Fruit fly (Drosophila melanogaster) whole organism, adult: ENCODE measurements around the gene Atg18b.

Experiments used
- CG11617 ChIP-seq: fragments of 200-800 bp; sonication (Bioruptor generic); optimal IDR thresholded peaks from 2 replicates; lab custom pipeline; 2017; ENCODE audit warnings: mild to moderate bottlenecking, missing biosample characterization, missing genetic modification reagents, missing genetic modification characterization
- CG12768 ChIP-seq: fragments of 200-800 bp; sonication (Bioruptor generic); optimal IDR thresholded peaks from 2 replicates; lab custom pipeline; 2017; ENCODE audit warnings: missing biosample characterization, missing genetic modification characterization, mild to moderate bottlenecking, moderate library complexity, missing genetic modification reagents
- CG14711 ChIP-seq: fragments of 200-800 bp; sonication (Bioruptor generic); optimal IDR thresholded peaks from 2 replicates; lab custom pipeline; 2018; ENCODE audit warnings: missing biosample characterization, mild to moderate bottlenecking, missing genetic modification characterization, moderate library complexity
- CG1620 ChIP-seq: fragments of 200-800 bp; sonication (Bioruptor generic); optimal IDR thresholded peaks from 2 replicates; lab custom pipeline; 2016; ENCODE audit warnings: missing biosample characterization, missing genetic modification characterization
- CG33017 ChIP-seq: fragments of 200-800 bp; sonication (Bioruptor generic); optimal IDR thresholded peaks from 2 replicates; lab custom pipeline; 2018; ENCODE audit warnings: missing biosample characterization, mild to moderate bottlenecking, missing genetic modification characterization, moderate library complexity
- CG5204 ChIP-seq: fragments of 200-800 bp; sonication (Bioruptor generic); optimal IDR thresholded peaks from 2 replicates; lab custom pipeline; 2016; ENCODE audit warnings: missing biosample characterization, missing genetic modification characterization
- CG7045 ChIP-seq: fragments of 200-800 bp; sonication (Bioruptor generic); optimal IDR thresholded peaks from 2 replicates; lab custom pipeline; 2017; ENCODE audit warnings: missing biosample characterization, mild to moderate bottlenecking, missing genetic modification characterization
- CG7101 ChIP-seq: fragments of 200-800 bp; sonication (Bioruptor generic); optimal IDR thresholded peaks from 2 replicates; lab custom pipeline; 2018; ENCODE audit warnings: missing biosample characterization, mild to moderate bottlenecking, missing genetic modification characterization, moderate library complexity
- Clk ChIP-seq: fragments of 200-800 bp; sonication (Bioruptor generic); optimal IDR thresholded peaks from 2 replicates; lab custom pipeline; 2017; ENCODE audit warnings: missing biosample characterization, missing genetic modification characterization
- Crg-1 ChIP-seq: fragments of 200-800 bp; sonication (Bioruptor generic); optimal IDR thresholded peaks from 2 replicates; lab custom pipeline; 2016; ENCODE audit warnings: missing biosample characterization, missing genetic modification characterization
- Hr96 ChIP-seq: fragments of 200-800 bp; sonication (Bioruptor generic); optimal IDR thresholded peaks from 2 replicates; lab custom pipeline; 2016; ENCODE audit warnings: missing biosample characterization, missing genetic modification characterization
- Mnt ChIP-seq: fragments of 200-800 bp; sonication (Bioruptor generic); optimal IDR thresholded peaks from 2 replicates; lab custom pipeline; 2016; ENCODE audit warnings: missing biosample characterization, mild to moderate bottlenecking, missing genetic modification characterization
- bab1 ChIP-seq: fragments of 200-800 bp; sonication (Bioruptor generic); optimal IDR thresholded peaks from 3 replicates; lab custom pipeline; 2019; ENCODE audit warnings: missing biosample characterization, mild to moderate bottlenecking, missing genetic modification characterization, moderate library complexity
- cic ChIP-seq: fragments of 200-800 bp; sonication (Bioruptor generic); optimal IDR thresholded peaks from 2 replicates; lab custom pipeline; 2017; ENCODE audit warnings: missing biosample characterization, mild to moderate bottlenecking, missing genetic modification characterization, moderate library complexity
- cnc ChIP-seq, 2 experiments: fragments of >200 bp; optimal IDR thresholded peaks; 2 replicates each; lab custom pipeline; 2017
- kay ChIP-seq: fragments of 200-800 bp; sonication (Bioruptor generic); peaks from one replicate; lab custom pipeline; 2016; ENCODE audit warnings: missing biosample characterization, missing genetic modification characterization, borderline replicate concordance
- ovo ChIP-seq: fragments of 200-800 bp; sonication (Bioruptor generic); optimal IDR thresholded peaks from 2 replicates; lab custom pipeline; 2016; ENCODE audit warnings: missing biosample characterization, missing genetic modification characterization
- pad ChIP-seq: fragments of 200-800 bp; sonication (Bioruptor generic); optimal IDR thresholded peaks from 3 replicates; lab custom pipeline; 2017; ENCODE audit warnings: missing biosample characterization, missing genetic modification characterization, mild to moderate bottlenecking, moderate library complexity, missing genetic modification reagents
- tj ChIP-seq: fragments of 200-800 bp; sonication (Bioruptor generic); optimal IDR thresholded peaks from 3 replicates; lab custom pipeline; 2017; ENCODE audit warnings: missing biosample characterization, mild to moderate bottlenecking, missing genetic modification characterization, moderate library complexity
- toe ChIP-seq: fragments of 200-800 bp; sonication (Bioruptor generic); optimal IDR thresholded peaks from 2 replicates; lab custom pipeline; 2016; ENCODE audit warnings: missing biosample characterization, missing genetic modification characterization

Gene Atg18b

DNA sequence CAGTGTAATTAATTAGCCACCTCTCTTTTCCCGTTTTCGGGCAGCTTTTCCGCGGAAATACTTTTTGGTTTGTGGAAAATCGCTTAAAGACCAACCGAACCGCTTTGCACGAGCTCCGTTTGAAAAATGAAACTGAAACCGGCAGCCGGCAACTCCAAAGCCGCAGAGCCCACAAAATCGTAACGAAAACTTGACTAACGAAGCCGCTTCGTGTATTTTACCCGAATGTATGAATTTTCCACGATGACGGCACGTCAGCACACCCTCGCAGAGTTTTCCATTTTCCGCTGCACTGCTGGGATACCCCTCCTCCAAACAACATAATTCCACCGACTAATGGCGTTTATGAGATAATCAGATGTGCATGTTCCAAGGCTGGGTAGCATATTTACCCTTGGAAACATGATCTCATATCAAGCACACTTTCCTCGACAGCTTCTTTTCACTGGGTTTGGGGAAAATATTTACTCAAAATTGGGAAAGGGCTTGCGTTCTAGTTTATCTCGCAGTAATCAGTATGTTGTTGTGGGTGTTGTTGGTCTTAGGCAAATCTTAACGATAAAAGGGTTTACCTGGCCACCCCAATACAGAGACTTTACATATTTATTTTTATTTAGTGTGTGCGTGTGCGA lies 21.6 kb downstream of the Atg18b start, which contains the start of gene Ret:
Gene Ret, minus strand, starts transcription at position 130 of the 632 bp plus-strand sequence.
- no peak for TF ChIP-seq Crg-1 (GFP tag; lab: Kevin White, UChicago)
- TF ChIP-seq toe (GFP tag; lab: Kevin White, UChicago), result no peak
- TF ChIP-seq Mnt (GFP tag; lab: Kevin White, UChicago), result no peak
- no peak for TF ChIP-seq CG5204
- TF ChIP-seq CG11617 (GFP tag; lab: Kevin White, UChicago), result no peak
- TF ChIP-seq bab1 (GFP tag; lab: Kevin White, UChicago), result no peak
- no peak for TF ChIP-seq CG7101 (tag; lab: Kevin White, UChicago)
- no peak for TF ChIP-seq kay
- TF ChIP-seq CG12768 (GFP tag; lab: Kevin White, UChicago), result no peak
- TF ChIP-seq CG1620 (GFP tag; lab: Kevin White, UChicago), result no peak
- TF ChIP-seq CG7045 (GFP tag; lab: Kevin White, UChicago), result no peak
- no peak for TF ChIP-seq pad (GFP tag; lab: Kevin White, UChicago)
- no peak for TF ChIP-seq tj
- TF ChIP-seq ovo (GFP tag; lab: Kevin White, UChicago), result no peak

DNA sequence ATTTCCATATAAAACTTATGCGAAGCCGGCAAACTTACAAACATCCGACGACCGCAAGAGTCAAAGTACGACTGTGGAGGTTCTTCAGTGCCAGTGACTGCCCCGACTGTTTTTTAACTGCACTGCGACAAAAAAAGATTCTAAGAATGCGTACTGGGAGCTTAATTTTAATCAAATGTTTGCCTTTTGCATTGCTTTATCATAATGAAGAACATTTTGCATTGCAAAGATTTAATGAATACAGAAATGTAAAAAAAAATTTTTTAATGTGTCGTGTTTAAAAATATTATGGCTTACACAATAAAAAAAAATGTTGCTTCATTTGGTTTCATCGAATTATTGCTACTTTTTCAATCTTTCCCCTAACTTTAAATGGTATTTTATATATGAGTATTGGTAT lies 23.2 kb downstream of the Atg18b start:
- TF ChIP-seq CG33017 (tag; lab: Kevin White, UChicago) (no peak), Clk (no peak), CG7045 (GFP tag; lab: Kevin White, UChicago) (no peak), Crg-1 (GFP tag; lab: Kevin White, UChicago) (no peak), bab1 (GFP tag; lab: Kevin White, UChicago) (no peak), CG7101 (tag; lab: Kevin White, UChicago) (no peak), cic (GFP tag; lab: Kevin White, UChicago) (no peak), CG1620 (GFP tag; lab: Kevin White, UChicago) (no peak), Hr96 (GFP tag; lab: Kevin White, UChicago) (no peak), Mnt (GFP tag; lab: Kevin White, UChicago) (no peak), tj (no peak), CG12768 (GFP tag; lab: Kevin White, UChicago) (no peak), toe (GFP tag; lab: Kevin White, UChicago) (no peak), cnc (optimal IDR thresholded peaks at IDR 0.05; lab: Kevin White, UChicago) (no peak)

DNA sequence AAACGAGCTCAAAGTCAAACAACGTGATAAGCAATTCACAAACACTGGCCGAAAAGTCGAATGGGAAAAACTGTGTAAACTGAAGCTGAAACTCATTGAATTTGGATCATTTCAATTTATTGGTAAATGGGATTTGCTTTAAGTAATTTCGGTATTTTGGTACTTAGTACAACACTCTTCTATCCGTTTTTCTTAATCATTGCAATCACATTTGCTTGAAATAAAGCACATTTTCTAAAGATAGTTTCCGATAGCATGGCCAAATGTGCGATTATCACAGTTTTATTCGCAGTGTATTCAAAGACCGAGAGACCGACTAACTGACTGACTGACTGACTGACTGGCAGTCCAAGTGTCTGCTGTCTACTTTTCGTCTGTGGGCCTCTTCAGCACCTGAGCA lies 23.9 kb downstream of the Atg18b start:
- TF ChIP-seq Crg-1 (GFP tag; lab: Kevin White, UChicago), result no peak
- no peak for TF ChIP-seq CG1620 (GFP tag; lab: Kevin White, UChicago)
- TF ChIP-seq tj, result no peak

DNA sequence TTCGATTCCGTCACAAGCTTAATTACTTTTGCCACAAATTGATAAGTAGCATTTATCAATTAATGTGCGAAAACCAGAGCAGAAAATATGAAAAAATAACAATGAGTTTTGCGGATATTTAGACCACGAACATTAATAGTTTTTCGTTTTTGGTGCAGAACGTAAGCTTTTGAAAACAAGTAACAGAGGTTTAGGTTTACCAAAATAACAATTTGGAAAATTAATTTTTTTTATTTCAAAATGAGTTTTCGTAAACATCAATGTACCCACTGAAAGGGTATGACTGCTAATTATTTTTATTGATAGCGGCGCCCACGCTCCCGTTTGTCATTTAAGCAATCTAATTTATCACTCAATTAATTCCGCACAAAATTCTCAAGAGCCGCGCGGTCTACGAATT lies 25.0 kb downstream of the Atg18b start:
- no peak for TF ChIP-seq Hr96 (GFP tag; lab: Kevin White, UChicago)
- TF ChIP-seq cic (GFP tag; lab: Kevin White, UChicago), result no peak
- no peak for TF ChIP-seq pad (GFP tag; lab: Kevin White, UChicago)
- TF ChIP-seq Clk, result no peak
- no peak for TF ChIP-seq ovo (GFP tag; lab: Kevin White, UChicago)
- no peak for TF ChIP-seq tj
- no peak for TF ChIP-seq CG11617 (GFP tag; lab: Kevin White, UChicago)

DNA sequence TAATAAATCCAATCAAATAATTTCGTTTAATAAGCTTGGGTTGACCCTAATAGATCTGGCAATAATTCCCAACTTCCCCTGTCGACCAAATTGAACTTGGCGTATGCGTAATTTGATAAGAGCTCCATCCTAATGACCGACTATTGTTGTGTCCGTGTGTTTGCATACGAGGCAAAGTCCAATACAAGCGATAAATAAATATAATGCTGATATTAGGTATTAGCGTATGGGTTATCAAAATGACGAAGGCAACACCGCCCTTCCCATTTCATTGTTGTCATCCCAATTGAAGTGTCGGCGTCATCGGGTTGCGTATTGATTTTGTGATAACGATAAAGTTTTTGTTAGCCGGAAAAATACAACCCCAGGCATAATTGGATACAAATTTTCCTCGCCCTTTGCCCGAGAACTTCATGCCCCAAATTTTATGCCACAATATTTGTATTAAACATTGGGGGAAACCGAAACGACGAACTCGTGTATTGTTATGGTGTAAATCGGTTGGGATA lies 31.0 kb downstream of the Atg18b start:
- no peak for TF ChIP-seq CG5204
- no peak for TF ChIP-seq Crg-1 (GFP tag; lab: Kevin White, UChicago)
- no peak for TF ChIP-seq CG14711 (tag; lab: Kevin White, UChicago)
- no peak for TF ChIP-seq kay
- no peak for TF ChIP-seq CG7045 (GFP tag; lab: Kevin White, UChicago)
- TF ChIP-seq CG1620 (GFP tag; lab: Kevin White, UChicago), result no peak
- TF ChIP-seq Clk, result no peak
- no peak for TF ChIP-seq CG7101 (tag; lab: Kevin White, UChicago)
- no peak for TF ChIP-seq Hr96 (GFP tag; lab: Kevin White, UChicago)
- no peak for TF ChIP-seq toe (GFP tag; lab: Kevin White, UChicago)
- no peak for TF ChIP-seq cic (GFP tag; lab: Kevin White, UChicago)
- TF ChIP-seq pad (GFP tag; lab: Kevin White, UChicago), result no peak
- TF ChIP-seq cnc (optimal IDR thresholded peaks at IDR 0.05; lab: Kevin White, UChicago), result no peak
- TF ChIP-seq bab1 (GFP tag; lab: Kevin White, UChicago), result no peak
- no peak for TF ChIP-seq Mnt (GFP tag; lab: Kevin White, UChicago)
- no peak for TF ChIP-seq CG33017 (tag; lab: Kevin White, UChicago)
- no peak for TF ChIP-seq CG11617 (GFP tag; lab: Kevin White, UChicago)
- TF ChIP-seq ovo (GFP tag; lab: Kevin White, UChicago), result no peak
- no peak for TF ChIP-seq tj
- no peak for TF ChIP-seq CG12768 (GFP tag; lab: Kevin White, UChicago)

DNA sequence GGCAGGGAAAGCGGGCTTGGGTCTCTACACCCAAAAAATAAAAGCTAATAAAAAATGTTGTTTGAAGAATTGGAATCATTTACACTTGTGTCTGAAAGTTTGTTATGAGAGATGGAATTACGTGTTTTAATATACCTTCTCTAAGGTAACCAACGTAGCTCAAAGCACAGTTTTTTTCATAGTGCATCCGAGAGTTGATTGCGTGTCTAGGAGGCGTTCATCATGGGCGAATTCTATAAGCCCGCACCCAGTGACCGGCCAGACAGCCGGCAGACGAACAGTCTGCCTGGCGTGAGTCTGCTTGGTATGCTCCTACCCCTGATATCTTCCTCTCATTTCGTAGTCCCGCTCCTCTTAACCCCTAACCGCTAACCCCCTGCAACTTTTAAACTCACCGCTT lies 32.6 kb downstream of the Atg18b start:
- no peak for TF ChIP-seq ovo (GFP tag; lab: Kevin White, UChicago)

DNA sequence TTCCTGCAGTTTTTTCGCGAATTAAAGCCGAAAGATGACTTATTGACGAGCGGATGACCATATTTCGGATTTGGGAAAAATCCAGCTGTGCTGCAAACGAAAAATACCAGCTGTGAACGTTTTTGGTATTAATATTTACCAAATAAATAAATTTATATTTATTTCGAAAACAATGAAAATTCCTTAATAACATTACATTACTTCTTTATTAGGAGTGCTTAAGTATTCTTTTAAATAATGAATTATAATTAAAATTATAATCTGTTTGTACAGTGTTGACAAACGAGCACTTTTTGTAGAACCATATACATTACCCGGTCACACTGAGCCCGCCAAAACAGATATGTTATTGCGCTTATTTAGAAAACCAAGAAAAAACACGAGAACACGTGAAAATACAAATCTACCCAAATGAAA lies 40.7 kb downstream of the Atg18b start, which contains the start of the genes bur and Mcm10:
Gene bur, minus strand, starts transcription at position 69 of the 417 bp plus-strand sequence.
Gene Mcm10, plus strand, starts transcription at position 319 of the 417 bp plus-strand sequence.
- no peak for TF ChIP-seq cic (GFP tag; lab: Kevin White, UChicago)
- peak; percentile 42 for TF ChIP-seq CG7101 (tag; lab: Kevin White, UChicago)
- peak; percentile 27 for TF ChIP-seq CG14711 (tag; lab: Kevin White, UChicago)
- peak; percentile 2 for TF ChIP-seq pad (GFP tag; lab: Kevin White, UChicago)
